Worm (Caenorhabditis elegans) whole organism, L4 larva: Measurements from ENCODE around the gene pepm-1.

Source experiments
- R02D3.7 ChIP-seq: fragments of 150-350 bp; sonication (generic microtip); optimal IDR thresholded peaks from 3 replicates; lab custom pipeline; 2014; ENCODE audit warnings: missing biosample characterization, missing genetic modification characterization
- T20F7.1 ChIP-seq: fragments of 200-800 bp; sonication (Bioruptor generic); optimal IDR thresholded peaks from 2 replicates; lab custom pipeline; 2018; ENCODE audit warnings: mild to moderate bottlenecking, missing genetic modification characterization, missing compliant biosample characterization
- fkh-10 ChIP-seq: fragments of 150-350 bp; optimal IDR thresholded peaks from 2 replicates; lab custom pipeline; 2014; ENCODE audit warnings: missing biosample characterization, missing genetic modification reagents, missing genetic modification characterization
- jun-1 ChIP-seq: fragments of 150-350 bp; optimal IDR thresholded peaks from 2 replicates; lab custom pipeline; 2014; ENCODE audit warnings: missing biosample characterization, missing genetic modification reagents, missing genetic modification characterization
- lin-29 ChIP-seq: fragments of 200-800 bp; sonication (Bioruptor generic); IDR thresholded peaks from 2 replicates; pipeline ENCODE4 v1.3.6; 2022; ENCODE audit warnings: missing genetic modification reagents, missing genetic modification characterization, missing compliant biosample characterization
- pha-4 ChIP-seq, 2 experiments: fragments of 150-350 bp in 1 of 2; fragments of 200-800 bp in 1 of 2; sonication (Bioruptor generic) in 1 of 2; IDR thresholded peaks in 1 of 2; optimal IDR thresholded peaks in 1 of 2; 2 replicates each; pipeline versions ENCODE4 v1.3.6 to Lab custom; 2014 to 2022; ENCODE audit warnings: missing genetic modification characterization in 2 of 2, missing genetic modification reagents in 2 of 2, missing biosample characterization in 1 of 2, missing compliant biosample characterization in 1 of 2
- unc-130 ChIP-seq: sonication (generic microtip); optimal IDR thresholded peaks from 2 replicates; lab custom pipeline; 2016; ENCODE audit warnings: missing genetic modification reagents, missing genetic modification characterization, missing compliant biosample characterization
- unc-39 ChIP-seq: sonication (generic microtip); optimal IDR thresholded peaks from 2 replicates; lab custom pipeline; 2017; ENCODE audit warnings: missing biosample characterization, missing genetic modification characterization

DNA sequence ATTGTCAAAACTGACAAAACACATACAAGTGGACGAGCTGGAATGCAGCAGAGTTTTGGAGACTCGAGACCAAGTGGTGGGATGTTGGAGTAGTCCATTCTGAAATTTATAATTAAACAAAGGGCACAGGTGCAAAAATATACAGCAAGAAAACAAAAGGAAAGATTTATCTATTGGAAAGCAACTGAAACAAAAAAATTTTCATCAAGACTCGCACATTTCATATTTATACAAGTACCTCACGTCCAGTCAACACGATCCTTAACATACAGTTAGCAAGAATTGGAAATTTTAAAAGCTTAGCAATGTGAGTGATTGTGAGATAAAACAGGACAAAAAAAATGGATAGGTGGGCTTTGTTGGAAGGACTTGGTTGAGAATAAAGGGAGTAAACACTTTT is 14.7 kb upstream of the pepm-1 start, which contains the start of gene F47B8.1:
- TF ChIP-seq R02D3.7 (tag; lab: Kevin White, UChicago) (no peak), unc-39 (tag; lab: Kevin White, UChicago) (no peak), lin-29 (GFP tag; lab: Robert Waterston, UW) (no peak), fkh-10 (GFP tag; lab: Kevin White, UChicago) (no peak), jun-1 (tag; lab: Kevin White, UChicago) (no peak), T20F7.1 (GFP tag; lab: Kevin White, UChicago) (no peak), unc-130 (GFP tag; lab: Kevin White, UChicago) (no peak), pha-4 (GFP tag; IDR thresholded peaks at IDR 0.05; lab: Robert Waterston, UW) (no peak), pha-4 (tag; optimal IDR thresholded peaks at IDR 0.05; lab: Kevin White, UChicago) (no peak)
